Worm (Caenorhabditis elegans) whole organism, early embryonic: ENCODE measurements around the gene pnp-1.

Source experiments
- ama-1 ChIP-seq: fragments of 150-350 bp; optimal IDR thresholded peaks from 2 replicates; lab custom pipeline; 2014
- tra-4 ChIP-seq: sonication (generic microtip); optimal IDR thresholded peaks from 2 replicates; lab custom pipeline; 2017; ENCODE audit warnings: missing genetic modification characterization, missing compliant biosample characterization

- TF ChIP-seq tra-4 (tag; lab: Kevin White, UChicago) (no peak), ama-1 (lab: Kevin White, UChicago) (no peak)
Observed at ce11 chrIV:320380-320779, 22.3 kb upstream of the pnp-1 start, which contains the start of gene dsc-4.
